Worm (Caenorhabditis elegans) whole organism, L4 larva: ENCODE results near the gene cut-4.

Experiments
- F26F4.8 ChIP-seq: fragments of 200-800 bp; sonication (Bioruptor generic); conservative IDR thresholded peaks from 2 replicates; pipeline ENCODE4 v1.3.6; 2022; ENCODE audit warnings: missing genetic modification characterization, missing compliant biosample characterization
- T26A8.4 ChIP-seq: fragments of 200-800 bp; sonication (Bioruptor generic); IDR thresholded peaks from 2 replicates; pipeline ENCODE4 v1.3.6; 2022; ENCODE audit warnings: missing genetic modification characterization, missing compliant biosample characterization
- Y48G9A.11 ChIP-seq: fragments of 200-800 bp; sonication (Bioruptor generic); IDR thresholded peaks from 2 replicates; pipeline ENCODE4 v1.3.6; 2022; ENCODE audit warnings: missing genetic modification reagents, missing genetic modification characterization, missing compliant biosample characterization
- Y75B8A.6 ChIP-seq: fragments of 200-800 bp; sonication (Bioruptor generic); IDR thresholded peaks from 2 replicates; pipeline ENCODE4 v1.3.6; 2022; ENCODE audit warnings: missing genetic modification reagents, missing genetic modification characterization, missing compliant biosample characterization
- aly-2 ChIP-seq: sonication (generic microtip); optimal IDR thresholded peaks from 2 replicates; lab custom pipeline; 2018; ENCODE audit warnings: missing biosample characterization, missing genetic modification characterization
- ama-1 ChIP-seq: fragments of 150-350 bp; optimal IDR thresholded peaks from 2 replicates; lab custom pipeline; 2014; ENCODE audit warnings: inconsistent platforms, mixed read lengths
- arid-1 ChIP-seq: fragments of 200-800 bp; sonication (Bioruptor generic); conservative IDR thresholded peaks from 2 replicates; pipeline ENCODE4 v1.3.6; 2022; ENCODE audit warnings: missing genetic modification reagents, missing genetic modification characterization, missing compliant biosample characterization
- attf-4 ChIP-seq: sonication (generic microtip); optimal IDR thresholded peaks from 3 replicates; lab custom pipeline; 2017; ENCODE audit warnings: missing biosample characterization, missing genetic modification characterization
- ceh-62 ChIP-seq: sonication (generic microtip); optimal IDR thresholded peaks from 2 replicates; lab custom pipeline; 2017; ENCODE audit warnings: missing biosample characterization, missing genetic modification characterization
- ces-1 ChIP-seq: fragments of 150-350 bp; sonication (generic microtip); optimal IDR thresholded peaks from 4 replicates; lab custom pipeline; 2014; ENCODE audit warnings: missing biosample characterization, missing genetic modification reagents, missing genetic modification characterization
- cey-2 ChIP-seq: sonication (generic microtip); optimal IDR thresholded peaks from 3 replicates; lab custom pipeline; 2017; ENCODE audit warnings: missing genetic modification characterization, mild to moderate bottlenecking, missing compliant biosample characterization, antibody characterized with exemption, borderline replicate concordance; ENCODE audit not compliant: insufficient read depth
- daf-12 ChIP-seq: fragments of 150-350 bp; optimal IDR thresholded peaks from 2 replicates; lab custom pipeline; 2014; ENCODE audit warnings: missing biosample characterization, missing genetic modification reagents, missing genetic modification characterization
- daf-16 ChIP-seq, 3 experiments: sonication (generic microtip); optimal IDR thresholded peaks; 2 replicates each; lab custom pipeline; 2016 to 2017; ENCODE audit warnings: missing genetic modification characterization in 3 of 3, missing genetic modification reagents in 3 of 3, mild to moderate bottlenecking in 2 of 3, missing compliant biosample characterization in 2 of 3, missing biosample characterization in 1 of 3, moderate library complexity in 1 of 3
- daf-19 ChIP-seq: fragments of 200-800 bp; sonication (Bioruptor generic); conservative IDR thresholded peaks from 2 replicates; pipeline ENCODE4 v1.3.6; 2022; ENCODE audit warnings: missing genetic modification characterization, missing compliant biosample characterization
- daf-8 ChIP-seq: fragments of 200-800 bp; sonication (Bioruptor generic); IDR thresholded peaks from 2 replicates; pipeline ENCODE4 v1.3.6; 2022; ENCODE audit warnings: missing genetic modification characterization, missing compliant biosample characterization
- dmd-6 ChIP-seq: fragments of 200-800 bp; sonication (Bioruptor generic); IDR thresholded peaks from 2 replicates; pipeline ENCODE4 v1.3.6; 2022; ENCODE audit warnings: missing genetic modification reagents, missing genetic modification characterization, missing compliant biosample characterization
- dpl-1 ChIP-seq: fragments of 150-350 bp; optimal IDR thresholded peaks from 2 replicates; lab custom pipeline; 2014; ENCODE audit warnings: missing biosample characterization, missing genetic modification reagents, missing genetic modification characterization
- fos-1 ChIP-seq: fragments of 150-350 bp; optimal IDR thresholded peaks from 2 replicates; lab custom pipeline; 2014; ENCODE audit warnings: missing biosample characterization, missing genetic modification characterization
- lim-7 ChIP-seq: fragments of 200-800 bp; sonication (Bioruptor generic); IDR thresholded peaks from 2 replicates; pipeline ENCODE4 v1.3.6; 2022; ENCODE audit warnings: missing genetic modification characterization, missing compliant biosample characterization
- lin-15B ChIP-seq: fragments of 150-350 bp; sonication (generic microtip); optimal IDR thresholded peaks from 3 replicates; lab custom pipeline; 2014; ENCODE audit warnings: missing biosample characterization, missing genetic modification characterization
- lin-38 ChIP-seq: fragments of 200-800 bp; sonication (Bioruptor generic); IDR thresholded peaks from 2 replicates; pipeline ENCODE4 v1.3.6; 2022; ENCODE audit warnings: missing genetic modification reagents, missing genetic modification characterization, missing compliant biosample characterization
- lin-39 ChIP-seq: fragments of 150-350 bp; optimal IDR thresholded peaks from 2 replicates; lab custom pipeline; 2014; ENCODE audit warnings: missing biosample characterization, missing genetic modification reagents, missing genetic modification characterization
- lsy-2 ChIP-seq, 2 experiments: fragments of 150-350 bp in 1 of 2; sonication (generic microtip) in 1 of 2; optimal IDR thresholded peaks; 2 replicates each; lab custom pipeline; 2014 to 2017; ENCODE audit warnings: missing biosample characterization in 2 of 2, missing genetic modification characterization in 2 of 2
- madf-5 ChIP-seq, 2 experiments: fragments of 200-800 bp; sonication (Bioruptor generic); IDR thresholded peaks; 2 replicates each; pipeline ENCODE4 v1.3.6; 2022; ENCODE audit warnings: missing compliant biosample characterization in 2 of 2, missing genetic modification characterization in 2 of 2
- madf-9 ChIP-seq: fragments of 200-800 bp; sonication (Bioruptor generic); conservative IDR thresholded peaks from 2 replicates; pipeline ENCODE4 v1.3.6; 2022; ENCODE audit warnings: missing genetic modification reagents, missing genetic modification characterization, missing compliant biosample characterization
- mdl-1 ChIP-seq, 2 experiments: fragments of 150-350 bp in 1 of 2; sonication (generic microtip) in 1 of 2; optimal IDR thresholded peaks; 2 replicates each; lab custom pipeline; 2014 to 2017; ENCODE audit warnings: missing biosample characterization in 2 of 2, missing genetic modification characterization in 2 of 2
- mdt-29 ChIP-seq: fragments of 200-800 bp; sonication (Bioruptor generic); IDR thresholded peaks from 2 replicates; pipeline ENCODE4 v1.3.6; 2022; ENCODE audit warnings: missing genetic modification reagents, missing genetic modification characterization, missing compliant biosample characterization
- mes-2 ChIP-seq: sonication (generic microtip); optimal IDR thresholded peaks from 2 replicates; lab custom pipeline; 2016; ENCODE audit warnings: missing genotype, mild to moderate bottlenecking, missing genetic modification characterization, missing compliant biosample characterization; ENCODE audit not compliant: poor library complexity, severe bottlenecking
- mxl-2 ChIP-seq: fragments of 200-800 bp; sonication (Bioruptor generic); conservative IDR thresholded peaks from 2 replicates; pipeline ENCODE4 v1.3.6; 2022; ENCODE audit warnings: missing genetic modification reagents, missing genetic modification characterization, missing compliant biosample characterization
- nhr-102 ChIP-seq: sonication (generic microtip); optimal IDR thresholded peaks from 2 replicates; lab custom pipeline; 2016; ENCODE audit warnings: mild to moderate bottlenecking, missing genetic modification characterization, moderate library complexity, missing compliant biosample characterization
- nhr-11 ChIP-seq: fragments of 150-350 bp; optimal IDR thresholded peaks from 2 replicates; lab custom pipeline; 2014; ENCODE audit warnings: missing biosample characterization, missing genetic modification characterization
- nhr-111 ChIP-seq: fragments of 200-800 bp; sonication (Bioruptor generic); optimal IDR thresholded peaks from 2 replicates; lab custom pipeline; 2018; ENCODE audit warnings: mild to moderate bottlenecking, missing genetic modification characterization, missing compliant biosample characterization
- nhr-237 ChIP-seq: sonication (generic microtip); optimal IDR thresholded peaks from 2 replicates; lab custom pipeline; 2017; ENCODE audit warnings: missing biosample characterization, missing genetic modification characterization
- nhr-41 ChIP-seq: fragments of 200-800 bp; sonication (Bioruptor generic); IDR thresholded peaks from 2 replicates; pipeline ENCODE4 v1.3.6; 2022; ENCODE audit warnings: missing genetic modification reagents, missing genetic modification characterization, missing compliant biosample characterization
- nhr-48 ChIP-seq: sonication (generic microtip); optimal IDR thresholded peaks from 2 replicates; lab custom pipeline; 2016; ENCODE audit warnings: mild to moderate bottlenecking, missing genetic modification characterization, missing compliant biosample characterization
- nhr-6 ChIP-seq: fragments of 150-350 bp; optimal IDR thresholded peaks from 2 replicates; lab custom pipeline; 2014; ENCODE audit warnings: missing biosample characterization, missing genetic modification characterization
- php-3 ChIP-seq: fragments of 200-800 bp; sonication (Bioruptor generic); IDR thresholded peaks from 2 replicates; pipeline ENCODE4 v1.3.6; 2022; ENCODE audit warnings: missing genetic modification reagents, missing genetic modification characterization, missing compliant biosample characterization
- sdz-12 ChIP-seq: fragments of 200-800 bp; sonication (Bioruptor generic); optimal IDR thresholded peaks from 2 replicates; lab custom pipeline; 2018; ENCODE audit warnings: mild to moderate bottlenecking, missing genetic modification characterization, missing compliant biosample characterization
- skn-1 ChIP-seq: fragments of 150-350 bp; optimal IDR thresholded peaks from 2 replicates; lab custom pipeline; 2014; ENCODE audit warnings: missing biosample characterization, missing genetic modification characterization
- snpc-4 ChIP-seq: fragments of 150-350 bp; optimal IDR thresholded peaks from 2 replicates; lab custom pipeline; 2014; ENCODE audit warnings: missing biosample characterization, missing genetic modification characterization
- spr-1 ChIP-seq: sonication (generic microtip); optimal IDR thresholded peaks from 2 replicates; lab custom pipeline; 2016; ENCODE audit warnings: mild to moderate bottlenecking, missing genetic modification characterization, missing compliant biosample characterization
- spr-3 ChIP-seq: fragments of 200-800 bp; sonication (Bioruptor generic); optimal IDR thresholded peaks from 2 replicates; lab custom pipeline; 2018; ENCODE audit warnings: mild to moderate bottlenecking, missing genetic modification characterization, missing compliant biosample characterization
- tag-97 ChIP-seq: fragments of 200-800 bp; sonication (Bioruptor generic); IDR thresholded peaks from 2 replicates; pipeline ENCODE4 v1.3.6; 2022; ENCODE audit warnings: missing genetic modification characterization, missing compliant biosample characterization
- tra-1 ChIP-seq: fragments of 200-800 bp; sonication (Bioruptor generic); IDR thresholded peaks from 2 replicates; pipeline ENCODE4 v1.3.6; 2022; ENCODE audit warnings: missing genetic modification reagents, missing genetic modification characterization, missing compliant biosample characterization
- unc-39 ChIP-seq: sonication (generic microtip); optimal IDR thresholded peaks from 2 replicates; lab custom pipeline; 2017; ENCODE audit warnings: missing biosample characterization, missing genetic modification characterization
- unc-62 ChIP-seq, 3 experiments: fragments of 150-350 bp in 1 of 3; sonication (generic microtip); optimal IDR thresholded peaks in 2 of 3; peaks in 1 of 3; 1 replicate in 1 of 3; 2 replicates in 2 of 3; lab custom pipeline; 2014 to 2017; ENCODE audit warnings: missing biosample characterization in 3 of 3, missing genetic modification characterization in 3 of 3, missing genetic modification reagents in 3 of 3, missing genotype in 1 of 3
- vab-7 ChIP-seq: fragments of 200-800 bp; sonication (Bioruptor generic); IDR thresholded peaks from 2 replicates; pipeline ENCODE4 v1.3.6; 2022; ENCODE audit warnings: missing genetic modification reagents, missing genetic modification characterization, missing compliant biosample characterization
- zag-1 ChIP-seq: fragments of 150-350 bp; optimal IDR thresholded peaks from 2 replicates; lab custom pipeline; 2014; ENCODE audit warnings: missing biosample characterization, missing genetic modification characterization
- zip-11 ChIP-seq: fragments of 200-800 bp; sonication (Bioruptor generic); IDR thresholded peaks from 2 replicates; pipeline ENCODE4 v1.3.6; 2022; ENCODE audit warnings: missing genetic modification characterization, missing compliant biosample characterization
- ztf-7 ChIP-seq: fragments of 150-350 bp; optimal IDR thresholded peaks from 2 replicates; lab custom pipeline; 2014; ENCODE audit warnings: missing biosample characterization, missing genetic modification characterization

Gene cut-4

DNA sequence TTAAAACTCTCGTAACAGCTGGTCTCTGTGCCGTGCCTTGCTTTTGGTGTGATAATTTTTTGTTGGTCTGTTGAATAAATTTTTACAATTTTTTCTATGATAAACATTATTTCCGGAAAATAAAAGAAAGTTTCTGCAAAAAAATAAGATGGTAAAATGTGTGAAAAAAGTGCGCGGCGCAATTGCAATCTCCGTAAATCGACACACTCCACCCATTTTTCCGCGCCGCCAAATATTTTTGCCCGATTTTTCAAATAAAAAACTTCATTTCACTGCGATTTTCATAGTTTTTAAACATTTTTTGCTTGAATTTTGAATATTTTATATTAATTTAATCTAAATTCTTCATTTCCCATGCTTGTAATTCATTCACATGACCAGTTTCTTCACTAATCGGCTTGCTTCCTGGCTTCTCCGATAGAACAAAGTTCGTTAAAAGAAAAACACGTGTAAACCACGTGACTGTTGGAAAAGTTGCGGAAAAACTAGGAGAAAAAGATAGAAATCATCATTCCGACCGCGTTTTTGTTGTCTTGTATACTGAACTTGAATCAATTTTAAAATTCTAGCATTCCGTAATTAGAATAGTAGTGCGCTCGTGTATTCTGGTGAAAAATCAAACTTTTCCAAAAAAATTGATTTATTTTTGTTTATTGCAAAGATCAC, 47.8 kb upstream of the cut-4 start (continued):
- TF ChIP-seq lsy-2 (tag; optimal IDR thresholded peaks at IDR 0.05; lab: Kevin White, UChicago) (peak; percentile 34 to 86), nhr-48 (tag; lab: Kevin White, UChicago) (peak; percentile 46), nhr-41 (no peak), php-3 (GFP tag; lab: Robert Waterston, UW) (no peak), daf-12 (tag; lab: Kevin White, UChicago) (no peak), spr-3 (no peak), tra-1 (0 out of 2 replicates have a peak, but pooled peaks have one; percentile 18), unc-39 (tag; lab: Kevin White, UChicago) (no peak), tag-97 (GFP tag; lab: Robert Waterston, UW) (no peak), mes-2 (peak; percentile 90), unc-62 (GFP tag; optimal IDR thresholded peaks at IDR 0.05 in 1 of 2; lab: Kevin White, UChicago) (no peak), unc-62 (tag; optimal IDR thresholded peaks at IDR 0.05; lab: Kevin White, UChicago) (no peak), daf-19 (GFP tag; lab: Robert Waterston, UW) (no peak), nhr-102 (peak; percentile 43), vab-7 (GFP tag; lab: Robert Waterston, UW) (peak; percentile 44; the same call in 1 of the 2 replicates), skn-1 (tag; lab: Kevin White, UChicago) (no peak), ces-1 (GFP tag; lab: Kevin White, UChicago) (no peak), lin-39 (tag; lab: Kevin White, UChicago) (no peak), spr-1 (peak; percentile 25), fos-1 (tag; lab: Kevin White, UChicago) (no peak), arid-1 (peak; percentile 53; the same call in 1 of the 2 replicates), mxl-2 (peak; percentile 92), nhr-11 (no peak), attf-4 (tag; lab: Kevin White, UChicago) (no peak), mdt-29 (no peak), ceh-62 (tag; lab: Kevin White, UChicago) (no peak), daf-8 (GFP tag; lab: Robert Waterston, UW) (no peak), Y75B8A.6 (GFP tag; lab: Robert Waterston, UW) (no peak), zip-11 (GFP tag; lab: Robert Waterston, UW) (no peak), dmd-6 (GFP tag; lab: Robert Waterston, UW) (0 out of 2 replicates have a peak, but pooled peaks have one; percentile 24), lin-38 (peak; percentile 73), snpc-4 (tag; lab: Kevin White, UChicago) (no peak), nhr-6 (tag; lab: Kevin White, UChicago) (peak; percentile 9), T26A8.4 (GFP tag; lab: Robert Waterston, UW) (no peak), ama-1 (lab: Kevin White, UChicago) (peak; percentile 70), zag-1 (tag; lab: Kevin White, UChicago) (no peak), sdz-12 (GFP tag; lab: Kevin White, UChicago) (no peak), lin-15B (no peak), nhr-237 (tag; lab: Kevin White, UChicago) (no peak), madf-5 (GFP tag; IDR thresholded peaks at IDR 0.05; lab: Robert Waterston, UW) (no peak), dpl-1 (GFP tag; lab: Kevin White, UChicago) (peak; percentile 74), madf-9 (GFP tag; lab: Robert Waterston, UW) (no peak), mdl-1 (tag; optimal IDR thresholded peaks at IDR 0.05; lab: Kevin White, UChicago) (peak in 1 of 2 experiments; percentile 48), cey-2 (tag; lab: Kevin White, UChicago) (no peak), F26F4.8 (GFP tag; lab: Robert Waterston, UW) (no peak), ztf-7 (tag; lab: Kevin White, UChicago) (no peak), aly-2 (no peak), daf-16 (GFP tag; optimal IDR thresholded peaks at IDR 0.05; lab: Kevin White, UChicago) (peak in 1 of 2 experiments; percentile 27), daf-16 (tag; optimal IDR thresholded peaks at IDR 0.05; lab: Kevin White, UChicago) (peak; percentile 70), Y48G9A.11 (GFP tag; lab: Robert Waterston, UW) (no peak), lim-7 (GFP tag; lab: Robert Waterston, UW) (no peak), nhr-111 (no peak)
